Fruit fly (Drosophila melanogaster) whole organism, embryonic: ENCODE measurements around the gene snz.

ENCODE experiments used
- Atf-2 ChIP-seq: fragments of 200-800 bp; sonication (Bioruptor generic); optimal IDR thresholded peaks from 2 replicates; lab custom pipeline; 2016; ENCODE audit warnings: missing biosample characterization, missing genetic modification characterization
- CG10209 ChIP-seq: fragments of 200-800 bp; sonication (Bioruptor generic); optimal IDR thresholded peaks from 3 replicates; lab custom pipeline; 2017; ENCODE audit warnings: missing biosample characterization, mild to moderate bottlenecking, missing genetic modification characterization, missing genetic modification reagents
- CG10267 ChIP-seq: fragments of 200-800 bp; sonication (Bioruptor generic); optimal IDR thresholded peaks from 2 replicates; lab custom pipeline; 2018; ENCODE audit warnings: missing biosample characterization, mild to moderate bottlenecking, missing genetic modification characterization, moderate library complexity
- CG11093 ChIP-seq: fragments of 200-800 bp; sonication (Bioruptor generic); IDR thresholded peaks from 3 replicates; pipeline ENCODE4 v1.3.6; 2022; ENCODE audit warnings: missing biosample characterization, missing genetic modification characterization
- CG1233 ChIP-seq: fragments of 200-800 bp; sonication (Bioruptor generic); optimal IDR thresholded peaks from 4 replicates; lab custom pipeline; 2018; ENCODE audit warnings: missing biosample characterization, mild to moderate bottlenecking, missing genetic modification characterization
- CG15479 ChIP-seq: fragments of 200-800 bp; sonication (Bioruptor generic); optimal IDR thresholded peaks from 3 replicates; lab custom pipeline; 2019; ENCODE audit warnings: missing biosample characterization, mild to moderate bottlenecking, missing genetic modification characterization, moderate library complexity
- CG17829 ChIP-seq: fragments of 200-800 bp; optimal IDR thresholded peaks from 2 replicates; lab custom pipeline; 2019; ENCODE audit warnings: missing biosample characterization, mild to moderate bottlenecking, missing genetic modification characterization, moderate library complexity
- CG1792 ChIP-seq: fragments of 200-800 bp; sonication (Bioruptor generic); optimal IDR thresholded peaks from 2 replicates; lab custom pipeline; 2016; ENCODE audit warnings: missing biosample characterization, missing genetic modification characterization
- CG18262 ChIP-seq: fragments of 200-800 bp; optimal IDR thresholded peaks from 3 replicates; lab custom pipeline; 2019; ENCODE audit warnings: missing biosample characterization, mild to moderate bottlenecking, missing genetic modification characterization, moderate library complexity
- CG42726 ChIP-seq: fragments of 200-800 bp; sonication (Bioruptor generic); IDR thresholded peaks from 2 replicates; pipeline ENCODE4 v1.3.6; 2022; ENCODE audit warnings: missing biosample characterization, missing genetic modification characterization; ENCODE audit not compliant: partially characterized antibody
- CG43689 ChIP-seq: fragments of 200-800 bp; sonication (Bioruptor generic); IDR thresholded peaks from 2 replicates; pipeline ENCODE4 v1.3.6; 2022; ENCODE audit warnings: missing biosample characterization, missing genetic modification characterization
- CG5953 ChIP-seq: fragments of 200-800 bp; sonication (Bioruptor generic); IDR thresholded peaks from 2 replicates; pipeline ENCODE4 v1.3.6; 2022; ENCODE audit warnings: missing biosample characterization, missing genetic modification characterization
- CG6683 ChIP-seq: fragments of 200-800 bp; sonication (Bioruptor generic); optimal IDR thresholded peaks from 2 replicates; lab custom pipeline; 2017; ENCODE audit warnings: missing biosample characterization, mild to moderate bottlenecking, missing genetic modification characterization, missing genetic modification reagents
- CG8290 ChIP-seq, 3 experiments: fragments of 200-800 bp; sonication (Bioruptor generic); optimal IDR thresholded peaks; 2 replicates each; lab custom pipeline; 2016 to 2019; ENCODE audit warnings: missing biosample characterization in 3 of 3, missing genetic modification characterization in 3 of 3, mild to moderate bottlenecking in 2 of 3, moderate library complexity in 1 of 3
- CG8765 ChIP-seq: fragments of 200-800 bp; sonication (Bioruptor generic); IDR thresholded peaks from 2 replicates; pipeline ENCODE4 v1.3.6; 2022; ENCODE audit warnings: missing biosample characterization, missing genetic modification characterization
- CHES-1-like ChIP-seq: fragments of 200-800 bp; sonication (Bioruptor generic); optimal IDR thresholded peaks from 2 replicates; lab custom pipeline; 2016; ENCODE audit warnings: missing biosample characterization, missing genetic modification characterization
- D ChIP-seq, 2 experiments: fragments of 200-800 bp in 1 of 2; fragments of >200 bp in 1 of 2; sonication (Bioruptor generic) in 1 of 2; optimal IDR thresholded peaks; 2 replicates in 1 of 2; 3 replicates in 1 of 2; lab custom pipeline; 2017; ENCODE audit warnings: mild to moderate bottlenecking in 1 of 2, missing biosample characterization in 1 of 2, missing genetic modification characterization in 1 of 2, missing genetic modification reagents in 1 of 2
- Dad ChIP-seq: fragments of 200-800 bp; sonication (Bioruptor generic); optimal IDR thresholded peaks from 3 replicates; lab custom pipeline; 2016; ENCODE audit warnings: missing biosample characterization, missing genetic modification characterization
- Dll ChIP-seq: fragments of 200-800 bp; sonication (Bioruptor generic); IDR thresholded peaks from 4 replicates; pipeline ENCODE4 v1.3.6; 2022; ENCODE audit warnings: missing biosample characterization, missing genetic modification characterization; ENCODE audit not compliant: partially characterized antibody
- Dp ChIP-seq: fragments of 200-800 bp; sonication (Bioruptor generic); optimal IDR thresholded peaks from 2 replicates; lab custom pipeline; 2018; ENCODE audit warnings: missing biosample characterization, mild to moderate bottlenecking, missing genetic modification characterization, moderate library complexity
- E2f2 ChIP-seq: fragments of 200-800 bp; sonication (Bioruptor generic); IDR thresholded peaks from 2 replicates; pipeline ENCODE4 v1.3.6; 2022; ENCODE audit warnings: missing biosample characterization, missing genetic modification characterization
- Fer2 ChIP-seq: fragments of 200-800 bp; sonication (Bioruptor generic); optimal IDR thresholded peaks from 2 replicates; lab custom pipeline; 2018; ENCODE audit warnings: missing biosample characterization, mild to moderate bottlenecking, missing genetic modification characterization, moderate library complexity
- Hr78 ChIP-seq, 2 experiments: fragments of 200-800 bp in 1 of 2; fragments of >200 bp in 1 of 2; sonication (Bioruptor generic) in 1 of 2; optimal IDR thresholded peaks; 2 replicates each; lab custom pipeline; 2017 to 2019; ENCODE audit warnings: missing biosample characterization in 2 of 2, missing genetic modification characterization in 2 of 2, mild to moderate bottlenecking in 1 of 2, moderate library complexity in 1 of 2
- NC2β ChIP-seq: fragments of 200-800 bp; sonication (Bioruptor generic); optimal IDR thresholded peaks from 2 replicates; lab custom pipeline; 2016; ENCODE audit warnings: missing biosample characterization, missing genetic modification characterization
- Rx ChIP-seq: fragments of 200-800 bp; sonication (Bioruptor generic); IDR thresholded peaks from 2 replicates; pipeline ENCODE4 v1.3.6; 2022; ENCODE audit warnings: missing biosample characterization, missing genetic modification characterization
- Side ChIP-seq: fragments of 200-800 bp; sonication (Bioruptor generic); optimal IDR thresholded peaks from 2 replicates; lab custom pipeline; 2016; ENCODE audit warnings: missing biosample characterization, missing genetic modification characterization
- Usf ChIP-seq: fragments of 200-800 bp; sonication (Bioruptor generic); optimal IDR thresholded peaks from 2 replicates; lab custom pipeline; 2017; ENCODE audit warnings: missing genotype, missing biosample characterization, missing genetic modification characterization
- Xrp1 ChIP-seq: fragments of 200-800 bp; sonication (Bioruptor generic); IDR thresholded peaks from 2 replicates; pipeline ENCODE4 v1.3.6; 2022; ENCODE audit warnings: missing biosample characterization, missing genetic modification characterization
- bbx ChIP-seq: fragments of 200-800 bp; sonication (Bioruptor generic); IDR thresholded peaks from 2 replicates; pipeline ENCODE4 v1.3.6; 2022; ENCODE audit warnings: missing biosample characterization, missing genetic modification characterization; ENCODE audit not compliant: partially characterized antibody
- bcd ChIP-seq: fragments of 200-800 bp; sonication (Bioruptor generic); optimal IDR thresholded peaks from 2 replicates; lab custom pipeline; 2017; ENCODE audit warnings: missing biosample characterization, mild to moderate bottlenecking, missing genetic modification characterization
- crp ChIP-seq, 2 experiments: fragments of 200-800 bp; sonication (Bioruptor generic); optimal IDR thresholded peaks; 2 replicates in 1 of 2; 3 replicates in 1 of 2; lab custom pipeline; 2017; ENCODE audit warnings: missing biosample characterization in 2 of 2, missing genetic modification characterization in 2 of 2, mild to moderate bottlenecking in 1 of 2, moderate library complexity in 1 of 2
- fu2 ChIP-seq: fragments of 200-800 bp; sonication (Bioruptor generic); optimal IDR thresholded peaks from 2 replicates; lab custom pipeline; 2016; ENCODE audit warnings: missing biosample characterization, missing genetic modification characterization
- luna ChIP-seq: fragments of 200-800 bp; sonication (Bioruptor generic); optimal IDR thresholded peaks from 2 replicates; lab custom pipeline; 2016; ENCODE audit warnings: missing biosample characterization, missing genetic modification characterization
- mam ChIP-seq: fragments of 200-800 bp; sonication (Bioruptor generic); optimal IDR thresholded peaks from 3 replicates; lab custom pipeline; 2016; ENCODE audit warnings: missing biosample characterization, missing genetic modification characterization
- nau ChIP-seq: fragments of 200-800 bp; sonication (Bioruptor generic); optimal IDR thresholded peaks from 3 replicates; lab custom pipeline; 2017; ENCODE audit warnings: missing biosample characterization, mild to moderate bottlenecking, missing genetic modification characterization, missing genetic modification reagents
- nerfin-1 ChIP-seq: fragments of 200-800 bp; sonication (Bioruptor generic); optimal IDR thresholded peaks from 3 replicates; lab custom pipeline; 2019; ENCODE audit warnings: missing biosample characterization, mild to moderate bottlenecking, missing genetic modification characterization, moderate library complexity
- nmo ChIP-seq: fragments of 200-800 bp; sonication (Bioruptor generic); optimal IDR thresholded peaks from 2 replicates; lab custom pipeline; 2018; ENCODE audit warnings: missing biosample characterization, mild to moderate bottlenecking, missing genetic modification characterization, moderate library complexity
- nom ChIP-seq: fragments of 200-800 bp; sonication (Bioruptor generic); optimal IDR thresholded peaks from 2 replicates; lab custom pipeline; 2017; ENCODE audit warnings: missing biosample characterization, missing genetic modification characterization, mild to moderate bottlenecking, moderate library complexity, missing genetic modification reagents
- pan ChIP-seq, 4 experiments: fragments of >200 bp in 3 of 4; fragments of 200-800 bp in 1 of 4; sonication (Bioruptor generic) in 1 of 4; optimal IDR thresholded peaks in 3 of 4; IDR thresholded peaks in 1 of 4; 2 replicates each; pipeline versions ENCODE4 v1.3.6 to Lab custom; 2017 to 2022; ENCODE audit warnings: missing biosample characterization in 2 of 4, missing genetic modification characterization in 2 of 4, mixed read lengths in 1 of 4
- peb ChIP-seq: fragments of 200-800 bp; sonication (Bioruptor generic); IDR thresholded peaks from 2 replicates; pipeline ENCODE4 v1.3.6; 2022; ENCODE audit warnings: missing biosample characterization, missing genetic modification characterization
- prd ChIP-seq, 3 experiments: fragments of >200 bp in 2 of 3; fragments of 200-800 bp in 1 of 3; sonication (Bioruptor generic) in 1 of 3; optimal IDR thresholded peaks in 2 of 3; IDR thresholded peaks in 1 of 3; 2 replicates in 2 of 3; 3 replicates in 1 of 3; pipeline versions ENCODE4 v1.3.6 to Lab custom; 2017 to 2022; ENCODE audit warnings: missing biosample characterization in 1 of 3, missing genetic modification characterization in 1 of 3
- scrt ChIP-seq: fragments of 200-800 bp; sonication (Bioruptor generic); optimal IDR thresholded peaks from 2 replicates; lab custom pipeline; 2018; ENCODE audit warnings: missing biosample characterization, mild to moderate bottlenecking, missing genetic modification characterization, moderate library complexity
- seq ChIP-seq: fragments of 200-800 bp; sonication (Bioruptor generic); IDR thresholded peaks from 2 replicates; pipeline ENCODE4 v1.3.6; 2022; ENCODE audit warnings: missing biosample characterization, missing genetic modification characterization
- sr ChIP-seq: fragments of 200-800 bp; sonication (Bioruptor generic); IDR thresholded peaks from 3 replicates; pipeline ENCODE4 v1.3.6; 2022; ENCODE audit warnings: missing biosample characterization, missing genetic modification characterization
- twi ChIP-seq: fragments of 200-800 bp; optimal IDR thresholded peaks from 2 replicates; lab custom pipeline; 2019; ENCODE audit warnings: missing biosample characterization, mild to moderate bottlenecking, missing genetic modification characterization, moderate library complexity

Gene snz

dm6 chrX:7937588-7938481 is 25.9 kb downstream of the snz start (continued):
- TF ChIP-seq seq (GFP tag; lab: Robert Waterston, UW) (peak; percentile 57), CG10209 (GFP tag; lab: Kevin White, UChicago) (peak; percentile 82), CG5953 (GFP tag; lab: Robert Waterston, UW) (no peak), CG42726 (no peak), Side (GFP tag; lab: Kevin White, UChicago) (peak; percentile 82), CG18262 (tag; lab: Kevin White, UChicago) (peak; percentile 92), sr (no peak), luna (GFP tag; lab: Kevin White, UChicago) (no peak), D (optimal IDR thresholded peaks at IDR 0.05; lab: Kevin White, UChicago) (no peak), D (GFP tag; optimal IDR thresholded peaks at IDR 0.05; lab: Kevin White, UChicago) (peak; percentile 93), Usf (GFP tag; lab: Kevin White, UChicago) (peak; percentile 68), CG8290 (GFP tag; optimal IDR thresholded peaks at IDR 0.05; lab: Kevin White, UChicago) (peak; percentile 51), CG8290 (tag; optimal IDR thresholded peaks at IDR 0.05; lab: Kevin White, UChicago) (peak in 1 of 2 experiments; percentile 59), nmo (peak; percentile 92), crp (GFP tag; optimal IDR thresholded peaks at IDR 0.05; lab: Kevin White, UChicago) (peak; percentile 58 to 79), mam (GFP tag; lab: Kevin White, UChicago) (peak; percentile 52), Dp (no peak), Dll (GFP tag; lab: Robert Waterston, UW) (0 out of 4 replicates have a peak, but pooled peaks have one; percentile 30), nom (GFP tag; lab: Kevin White, UChicago) (peak; percentile 40), nerfin-1 (tag; lab: Kevin White, UChicago) (peak; percentile 86), twi (peak; percentile 56), fu2 (peak; percentile 40), CG1792 (GFP tag; lab: Kevin White, UChicago) (peak; percentile 80), CG6683 (GFP tag; lab: Kevin White, UChicago) (peak; percentile 41), CG17829 (tag; lab: Kevin White, UChicago) (peak; percentile 83), Rx (GFP tag; lab: Robert Waterston, UW) (peak; percentile 65; the same call in 1 of the 2 replicates), CG1233 (peak; percentile 77), bcd (GFP tag; lab: Kevin White, UChicago) (peak; percentile 87), peb (GFP tag; lab: Robert Waterston, UW) (peak; percentile 75), NC2β (GFP tag; lab: Kevin White, UChicago) (peak; percentile 79), CG15479 (GFP tag; lab: Kevin White, UChicago) (peak; percentile 94), prd (optimal IDR thresholded peaks at IDR 0.05; lab: Kevin White, UChicago) (no peak), prd (GFP tag; IDR thresholded peaks at IDR 0.05; lab: Robert Waterston, UW) (no peak; the same call in none of the 3 replicates), CG8765 (GFP tag; lab: Robert Waterston, UW) (no peak), Fer2 (tag; lab: Kevin White, UChicago) (peak; percentile 28), scrt (GFP tag; lab: Kevin White, UChicago) (peak; percentile 48), Hr78 (GFP tag; optimal IDR thresholded peaks at IDR 0.05; lab: Kevin White, UChicago) (no peak), nau (GFP tag; lab: Kevin White, UChicago) (peak; percentile 77), bbx (GFP tag; lab: Robert Waterston, UW) (no peak), CG43689 (GFP tag; lab: Robert Waterston, UW) (no peak), CG11093 (GFP tag; lab: Robert Waterston, UW) (peak; percentile 84), E2f2 (GFP tag; lab: Robert Waterston, UW) (no peak; the same call in 1 of the 2 replicates), pan (optimal IDR thresholded peaks at IDR 0.05; lab: Kevin White, UChicago) (no peak), pan (GFP tag; optimal IDR thresholded peaks at IDR 0.05 in 1 of 2, IDR thresholded peaks at IDR 0.05 in 1 of 2) (peak in 1 of 2 experiments; percentile 64), Atf-2 (peak; percentile 85), Xrp1 (peak; percentile 80), CHES-1-like (peak; percentile 77), Dad (GFP tag; lab: Kevin White, UChicago) (peak; percentile 59), CG10267 (tag; lab: Kevin White, UChicago) (peak; percentile 73)
